Worm (Caenorhabditis elegans) whole organism, young adult: ENCODE results near the gene srr-10.

Experiments used
- F37B4.10 ChIP-seq: fragments of 200-800 bp; sonication (Bioruptor generic); IDR thresholded peaks from 2 replicates; pipeline ENCODE4 v1.3.6; 2022; ENCODE audit warnings: missing genetic modification characterization, missing compliant biosample characterization
- F55B11.4 ChIP-seq: sonication (generic microtip); optimal IDR thresholded peaks from 2 replicates; lab custom pipeline; 2016; ENCODE audit warnings: missing compliant biosample characterization, missing genetic modification characterization, borderline replicate concordance; ENCODE audit not compliant: insufficient read depth
- rcor-1 ChIP-seq: fragments of 200-800 bp; sonication (Bioruptor generic); IDR thresholded peaks from 2 replicates; pipeline ENCODE4 v1.3.6; 2022; ENCODE audit warnings: missing genetic modification reagents, missing genetic modification characterization, missing compliant biosample characterization
- repo-1 ChIP-seq: sonication (generic microtip); optimal IDR thresholded peaks from 2 replicates; lab custom pipeline; 2017; ENCODE audit warnings: mild to moderate bottlenecking, missing genetic modification characterization, missing compliant biosample characterization

DNA sequence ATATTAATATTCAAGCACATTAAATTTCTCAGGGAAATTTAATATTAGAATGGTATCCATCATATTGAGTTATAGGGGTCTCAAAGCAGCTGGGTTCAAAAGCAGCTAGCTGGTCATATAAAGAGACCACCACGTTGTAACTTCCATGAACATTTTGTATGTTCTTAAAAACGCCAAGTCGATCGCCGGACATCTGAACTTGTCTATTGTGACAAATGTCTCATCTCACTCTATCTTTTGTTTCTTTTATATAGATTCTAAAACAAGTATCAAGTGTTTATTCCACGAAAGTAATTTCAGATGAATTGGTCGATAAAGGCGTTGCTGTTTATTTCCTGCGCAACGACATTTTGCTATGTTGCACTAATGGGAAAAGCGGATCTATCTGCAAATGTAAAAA, 38.6 kb upstream of the srr-10 start, which contains the start of gene ZK105.3:
- TF ChIP-seq F55B11.4 (tag; lab: Kevin White, UChicago) (no peak), rcor-1 (GFP tag; lab: Robert Waterston, UW) (no peak), F37B4.10 (GFP tag; lab: Robert Waterston, UW) (no peak), repo-1 (tag; lab: Kevin White, UChicago) (no peak)
